Worm (Caenorhabditis elegans): Measurements from ENCODE around the gene M04B2.6.

DNA sequence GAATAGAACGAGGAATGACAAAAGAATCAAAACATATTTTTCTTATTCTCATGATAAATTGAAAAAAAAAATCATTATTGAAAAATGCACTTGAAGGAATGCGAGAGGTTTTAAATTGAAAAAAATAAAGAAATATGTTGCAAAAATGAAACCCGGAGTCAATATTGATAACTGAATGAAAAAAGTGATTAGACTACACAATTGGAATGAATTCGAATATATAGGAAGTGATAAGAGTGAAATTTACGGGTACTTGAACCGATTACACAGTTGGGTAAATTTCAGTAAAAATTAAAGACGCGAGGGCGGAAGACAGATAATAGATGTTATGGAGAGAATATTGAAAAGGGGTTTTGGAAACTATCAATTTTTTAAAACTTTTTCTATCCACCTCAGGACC is 21.5 kb downstream of the M04B2.6 start:
- TF ChIP-seq dao-5 (tag; optimal IDR thresholded peaks at IDR 0.05) (no peak), W03F9.2 (tag; optimal IDR thresholded peaks at IDR 0.05) (no peak)
